Worm (Caenorhabditis elegans): ENCODE results near the gene srbc-34.

Gene srbc-34

DNA sequence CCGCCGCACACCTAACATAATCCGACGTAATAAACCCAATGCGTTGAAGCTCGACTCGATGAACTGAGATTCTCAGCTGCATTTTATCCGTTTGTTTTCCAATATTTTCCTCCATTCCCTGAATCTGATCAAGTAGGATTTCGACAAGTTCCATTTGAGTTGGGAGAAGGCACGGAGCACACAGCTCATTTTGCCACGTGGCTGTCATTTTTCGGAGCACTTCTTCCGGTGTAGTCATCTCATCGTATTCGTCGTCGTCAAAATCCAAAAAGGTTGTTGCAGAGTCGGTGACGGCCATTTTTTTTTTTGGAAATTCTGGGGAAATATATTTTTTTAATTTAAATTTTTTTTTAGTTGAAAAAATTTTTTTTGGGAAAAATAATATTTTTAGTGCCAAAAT, 31.3 kb downstream of the srbc-34 start, which contains the start of gene sld-5:
sld-5 (minus strand) TSS at position 317 of the 400 bp plus-strand sequence.
- TF ChIP-seq W03F9.2 (tag; optimal IDR thresholded peaks at IDR 0.05) (no peak), him-1 (tag; optimal IDR thresholded peaks at IDR 0.05) (no peak), dao-5 (tag; optimal IDR thresholded peaks at IDR 0.05) (no peak)

DNA sequence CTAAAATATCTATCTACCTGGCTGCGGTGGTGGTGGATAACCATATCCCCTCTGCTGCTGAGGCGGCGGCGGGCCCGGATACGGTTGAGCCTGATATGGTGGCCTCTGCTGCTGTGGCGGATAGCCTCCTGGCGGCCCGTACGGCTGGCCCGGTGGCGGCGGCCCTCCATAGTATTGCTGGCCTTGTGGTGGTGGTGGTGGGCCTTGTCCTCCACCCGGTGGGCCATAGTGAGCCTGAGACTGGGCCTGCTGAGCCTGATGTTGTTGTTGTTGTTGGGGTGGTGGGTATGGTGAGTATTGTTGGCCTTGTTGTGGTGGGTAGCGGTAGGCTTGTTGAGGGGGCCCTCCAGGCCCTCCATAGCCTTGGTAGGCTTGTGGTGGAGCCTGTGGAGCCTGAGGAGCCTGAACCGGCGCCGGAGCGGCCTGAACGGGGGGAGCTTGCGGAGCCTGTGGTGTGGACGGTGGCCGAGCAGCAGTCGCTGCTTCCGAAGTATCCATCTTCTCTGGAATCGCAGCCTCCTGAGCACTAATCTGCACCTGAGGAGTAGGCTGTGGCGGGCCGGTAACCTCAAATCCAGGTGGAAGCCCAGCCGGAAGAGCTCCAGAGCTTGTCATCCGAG, 35.2 kb downstream of the srbc-34 start:
- TF ChIP-seq dao-5 (tag; optimal IDR thresholded peaks at IDR 0.05) (no peak), him-1 (tag; optimal IDR thresholded peaks at IDR 0.05) (no peak), W03F9.2 (tag; optimal IDR thresholded peaks at IDR 0.05) (no peak)

DNA sequence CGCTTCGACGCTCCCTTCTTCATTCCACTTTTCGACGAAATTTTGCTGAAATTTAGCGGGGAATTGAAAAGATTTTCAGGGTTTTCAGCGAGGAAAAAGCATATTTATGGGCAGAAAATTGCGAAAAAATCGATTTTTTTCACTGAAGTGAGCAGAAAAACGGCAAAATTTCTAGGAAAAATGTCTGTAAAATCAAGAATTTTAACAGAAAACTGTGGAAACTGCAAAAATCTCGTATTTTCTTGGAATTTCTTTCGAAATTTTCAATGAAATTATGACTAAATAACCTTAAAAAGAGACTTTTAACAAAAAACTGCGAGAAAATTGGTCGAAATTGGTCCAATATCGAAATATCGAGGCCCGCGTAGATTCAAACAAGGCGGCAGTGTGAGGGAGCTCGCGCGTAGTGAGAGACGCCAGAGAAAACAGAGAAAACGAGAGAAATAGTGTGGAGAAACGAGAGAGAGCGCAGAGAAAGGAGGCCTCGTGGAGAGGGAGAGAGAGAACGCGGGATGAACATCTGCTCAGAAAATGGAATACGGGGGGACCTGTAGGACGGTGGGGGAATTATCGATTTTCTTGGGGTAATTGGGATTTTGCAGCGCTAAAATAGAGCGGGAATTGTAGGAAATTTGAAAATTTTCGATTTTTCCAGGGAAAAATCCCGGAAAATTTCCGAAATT, 43.5 kb downstream of the srbc-34 start, which contains the start of gene swsn-1:
swsn-1 (minus strand) TSS at position 51 of the 683 bp plus-strand sequence.
- TF ChIP-seq dao-5 (tag; optimal IDR thresholded peaks at IDR 0.05), result no peak
- TF ChIP-seq him-1 (tag; optimal IDR thresholded peaks at IDR 0.05), result no peak
- TF ChIP-seq W03F9.2 (tag; optimal IDR thresholded peaks at IDR 0.05), result no peak

Data from whole organism, L4/young adult.